Worm (Caenorhabditis elegans) whole organism, L1 larva: ENCODE measurements around the gene T01H10.11.
A peak's percentile ranks its signal among the peaks of the same experiment; 100 is the strongest.

Experiments
- C34B4.2 ChIP-seq: sonication (generic microtip); optimal IDR thresholded peaks from 2 replicates; lab custom pipeline; 2017; ENCODE audit warnings: mild to moderate bottlenecking, missing genetic modification characterization, missing compliant biosample characterization
- Y116A8C.19 ChIP-seq: sonication (generic microtip); optimal IDR thresholded peaks from 2 replicates; lab custom pipeline; 2016; ENCODE audit warnings: missing compliant biosample characterization, missing genetic modification characterization, borderline replicate concordance
- ama-1 ChIP-seq: fragments of 150-350 bp; optimal IDR thresholded peaks from 2 replicates; lab custom pipeline; 2014
- ceh-63 ChIP-seq: fragments of 200-800 bp; sonication (Bioruptor generic); optimal IDR thresholded peaks from 2 replicates; lab custom pipeline; 2018; ENCODE audit warnings: mild to moderate bottlenecking, missing genetic modification characterization, missing compliant biosample characterization
- ceh-8 ChIP-seq: fragments of 200-800 bp; sonication (Bioruptor generic); optimal IDR thresholded peaks from 2 replicates; lab custom pipeline; 2018; ENCODE audit warnings: mild to moderate bottlenecking, missing genetic modification characterization, moderate library complexity, missing compliant biosample characterization
- ceh-82 ChIP-seq, 3 experiments: fragments of 150-350 bp in 1 of 3; sonication (generic microtip) in 2 of 3; optimal IDR thresholded peaks; 2 replicates each; lab custom pipeline; 2014 to 2017; ENCODE audit warnings: missing biosample characterization in 3 of 3, missing genetic modification characterization in 3 of 3
- ceh-90 ChIP-seq: sonication (generic microtip); optimal IDR thresholded peaks from 2 replicates; lab custom pipeline; 2016; ENCODE audit warnings: missing genetic modification characterization, missing compliant biosample characterization
- dsc-1 ChIP-seq: sonication (generic microtip); optimal IDR thresholded peaks from 2 replicates; lab custom pipeline; 2016; ENCODE audit warnings: mild to moderate bottlenecking, missing genetic modification characterization, missing compliant biosample characterization
- efl-1 ChIP-seq, 4 experiments: fragments of 150-350 bp; optimal IDR thresholded peaks in 3 of 4; peaks in 1 of 4; 1 replicate in 1 of 4; 2 replicates in 3 of 4; lab custom pipeline; 2014; ENCODE audit warnings: missing biosample characterization in 2 of 4, missing genetic modification characterization in 2 of 4, missing genetic modification reagents in 2 of 4
- efl-3 ChIP-seq: fragments of 200-800 bp; sonication (Bioruptor generic); optimal IDR thresholded peaks from 2 replicates; lab custom pipeline; 2018; ENCODE audit warnings: mild to moderate bottlenecking, missing genetic modification characterization, missing compliant biosample characterization
- elt-2 ChIP-seq: sonication (generic microtip); optimal IDR thresholded peaks from 2 replicates; lab custom pipeline; 2016; ENCODE audit warnings: missing genetic modification characterization, mild to moderate bottlenecking, inconsistent platforms, missing compliant biosample characterization, missing genetic modification reagents
- elt-3 ChIP-seq, 6 experiments: fragments of 150-350 bp in 1 of 6; sonication (generic microtip); optimal IDR thresholded peaks; 2 replicates each; lab custom pipeline; 2017 to 2018; ENCODE audit warnings: missing biosample characterization in 6 of 6, missing genetic modification characterization in 6 of 6, inconsistent platforms in 1 of 6
- ets-5 ChIP-seq: fragments of 200-800 bp; sonication (Bioruptor generic); IDR thresholded peaks from 2 replicates; pipeline ENCODE4 v1.3.6; 2022; ENCODE audit warnings: missing genetic modification characterization, missing compliant biosample characterization
- fkh-10 ChIP-seq: sonication (generic microtip); optimal IDR thresholded peaks from 2 replicates; lab custom pipeline; 2017; ENCODE audit warnings: missing biosample characterization, missing genetic modification reagents, missing genetic modification characterization
- fkh-4 ChIP-seq: sonication (generic microtip); optimal IDR thresholded peaks from 2 replicates; lab custom pipeline; 2016; ENCODE audit warnings: missing compliant biosample characterization, missing genetic modification characterization, borderline replicate concordance
- fkh-8 ChIP-seq: sonication (generic microtip); optimal IDR thresholded peaks from 2 replicates; lab custom pipeline; 2016; ENCODE audit warnings: mild to moderate bottlenecking, missing genetic modification characterization, missing compliant biosample characterization
- fos-1 ChIP-seq: fragments of 150-350 bp; optimal IDR thresholded peaks from 2 replicates; lab custom pipeline; 2014; ENCODE audit warnings: missing biosample characterization, missing genetic modification characterization
- hlh-17 ChIP-seq: fragments of 200-800 bp; sonication (Bioruptor generic); optimal IDR thresholded peaks from 2 replicates; lab custom pipeline; 2018; ENCODE audit warnings: missing genetic modification characterization, mild to moderate bottlenecking, missing compliant biosample characterization, moderate library complexity, borderline replicate concordance
- hpl-2 ChIP-seq: fragments of 150-350 bp; optimal IDR thresholded peaks from 2 replicates; lab custom pipeline; 2014; ENCODE audit warnings: missing biosample characterization, missing genetic modification reagents, missing genetic modification characterization
- irx-1 ChIP-seq: sonication (generic microtip); optimal IDR thresholded peaks from 2 replicates; lab custom pipeline; 2016; ENCODE audit warnings: missing genetic modification characterization, missing compliant biosample characterization
- jun-1 ChIP-seq: fragments of 150-350 bp; optimal IDR thresholded peaks from 2 replicates; lab custom pipeline; 2014; ENCODE audit warnings: missing biosample characterization, missing genetic modification reagents, missing genetic modification characterization
- lin-13 ChIP-seq: fragments of 150-350 bp; optimal IDR thresholded peaks from 2 replicates; lab custom pipeline; 2014; ENCODE audit warnings: missing biosample characterization, missing genetic modification reagents, missing genetic modification characterization
- lin-15B ChIP-seq: fragments of 150-350 bp; sonication (generic microtip); optimal IDR thresholded peaks from 3 replicates; lab custom pipeline; 2014; ENCODE audit warnings: missing biosample characterization, missing genetic modification characterization
- lin-35 ChIP-seq, 2 experiments: fragments of 150-350 bp; optimal IDR thresholded peaks; 2 replicates each; lab custom pipeline; 2014; ENCODE audit warnings: missing biosample characterization in 2 of 2, missing genetic modification characterization in 2 of 2, missing genetic modification reagents in 2 of 2
- lin-39 ChIP-seq: fragments of 150-350 bp; optimal IDR thresholded peaks from 2 replicates; lab custom pipeline; 2014; ENCODE audit warnings: missing biosample characterization, missing genetic modification reagents, missing genetic modification characterization
- lsy-2 ChIP-seq, 2 experiments: fragments of 150-350 bp; optimal IDR thresholded peaks; 2 replicates each; lab custom pipeline; 2014; ENCODE audit warnings: missing biosample characterization in 2 of 2, missing genetic modification characterization in 2 of 2
- mab-9 ChIP-seq: fragments of 200-800 bp; sonication (Bioruptor generic); IDR thresholded peaks from 2 replicates; pipeline ENCODE4 v1.3.6; 2022; ENCODE audit warnings: missing genetic modification reagents, missing genetic modification characterization, missing compliant biosample characterization
- mdl-1 ChIP-seq, 2 experiments: fragments of 150-350 bp; optimal IDR thresholded peaks; 2 replicates each; lab custom pipeline; 2014 to 2017; ENCODE audit warnings: missing biosample characterization in 2 of 2, missing genetic modification characterization in 2 of 2, inconsistent platforms in 1 of 2
- mef-2 ChIP-seq: fragments of 150-350 bp; optimal IDR thresholded peaks from 2 replicates; lab custom pipeline; 2014; ENCODE audit warnings: missing biosample characterization, missing genetic modification characterization
- nhr-20 ChIP-seq: sonication (generic microtip); optimal IDR thresholded peaks from 2 replicates; lab custom pipeline; 2016; ENCODE audit warnings: mild to moderate bottlenecking, missing genetic modification characterization, missing compliant biosample characterization
- nhr-71 ChIP-seq: sonication (generic microtip); optimal IDR thresholded peaks from 2 replicates; lab custom pipeline; 2016; ENCODE audit warnings: mild to moderate bottlenecking, missing genetic modification characterization, moderate library complexity, missing compliant biosample characterization
- nhr-76 ChIP-seq: sonication (generic microtip); optimal IDR thresholded peaks from 2 replicates; lab custom pipeline; 2017; ENCODE audit warnings: missing biosample characterization, missing genetic modification characterization
- nhr-90 ChIP-seq: sonication (generic microtip); optimal IDR thresholded peaks from 2 replicates; lab custom pipeline; 2016; ENCODE audit warnings: mild to moderate bottlenecking, missing genetic modification characterization, missing compliant biosample characterization; ENCODE audit not compliant: poor library complexity
- pag-3 ChIP-seq: sonication (generic microtip); optimal IDR thresholded peaks from 2 replicates; lab custom pipeline; 2017; ENCODE audit warnings: missing genetic modification characterization, mild to moderate bottlenecking, missing compliant biosample characterization, antibody characterized with exemption, borderline replicate concordance; ENCODE audit not compliant: insufficient read depth
- pqm-1 ChIP-seq: sonication (generic microtip); optimal IDR thresholded peaks from 3 replicates; lab custom pipeline; 2017; ENCODE audit warnings: missing biosample characterization, missing genetic modification characterization
- rnt-1 ChIP-seq: sonication (generic microtip); optimal IDR thresholded peaks from 2 replicates; lab custom pipeline; 2016; ENCODE audit warnings: mild to moderate bottlenecking, missing genetic modification characterization, moderate library complexity, missing compliant biosample characterization
- skn-1 ChIP-seq: fragments of 150-350 bp; optimal IDR thresholded peaks from 2 replicates; lab custom pipeline; 2014; ENCODE audit warnings: missing biosample characterization, missing genetic modification characterization
- snpc-4 ChIP-seq: fragments of 150-350 bp; optimal IDR thresholded peaks from 2 replicates; lab custom pipeline; 2014; ENCODE audit warnings: missing biosample characterization, missing genetic modification characterization
- snu-23 ChIP-seq: sonication (generic microtip); optimal IDR thresholded peaks from 2 replicates; lab custom pipeline; 2016; ENCODE audit warnings: missing genetic modification characterization, missing compliant biosample characterization
- sox-4 ChIP-seq: sonication (generic microtip); optimal IDR thresholded peaks from 2 replicates; lab custom pipeline; 2016; ENCODE audit warnings: missing genetic modification characterization, missing compliant biosample characterization
- sup-37 ChIP-seq: fragments of 200-800 bp; sonication (Bioruptor generic); optimal IDR thresholded peaks from 2 replicates; lab custom pipeline; 2018; ENCODE audit warnings: mild to moderate bottlenecking, missing genetic modification characterization, missing compliant biosample characterization
- unc-130 ChIP-seq: fragments of 150-350 bp; optimal IDR thresholded peaks from 2 replicates; lab custom pipeline; 2017; ENCODE audit warnings: missing biosample characterization, missing genetic modification characterization, inconsistent platforms
- unc-30 ChIP-seq: sonication (generic microtip); optimal IDR thresholded peaks from 2 replicates; lab custom pipeline; 2017; ENCODE audit warnings: missing biosample characterization, missing genetic modification characterization
- unc-98 ChIP-seq: fragments of 200-800 bp; sonication (Bioruptor generic); IDR thresholded peaks from 2 replicates; pipeline ENCODE4 v1.3.6; 2022; ENCODE audit warnings: missing genetic modification characterization, missing compliant biosample characterization
- vab-15 ChIP-seq: sonication (generic microtip); optimal IDR thresholded peaks from 2 replicates; lab custom pipeline; 2017; ENCODE audit warnings: missing genotype, mild to moderate bottlenecking, missing genetic modification characterization, missing compliant biosample characterization
- ztf-4 ChIP-seq: fragments of 150-350 bp; optimal IDR thresholded peaks from 2 replicates; lab custom pipeline; 2014; ENCODE audit warnings: missing biosample characterization, missing genetic modification characterization

T01H10.11 gene

ce11 chrX:12106004-12106403 is 17.2 kb upstream of the T01H10.11 start (continued):
- TF ChIP-seq skn-1 (tag; lab: Kevin White, UChicago) (no peak), unc-30 (tag; lab: Kevin White, UChicago) (no peak), hlh-17 (no peak), efl-1 (optimal IDR thresholded peaks at IDR 0.05; lab: Kevin White, UChicago) (peak; percentile 39 to 40), efl-1 (GFP tag; optimal IDR thresholded peaks at IDR 0.05 in 1 of 2; lab: Kevin White, UChicago) (peak; percentile 11 to 93), C34B4.2 (tag; lab: Kevin White, UChicago) (no peak), pqm-1 (tag; lab: Kevin White, UChicago) (no peak), dsc-1 (tag; lab: Kevin White, UChicago) (peak; percentile 95), nhr-20 (peak; percentile 82), ceh-82 (tag; optimal IDR thresholded peaks at IDR 0.05; lab: Kevin White, UChicago) (peak; percentile 74 to 80 (median 78)), ets-5 (GFP tag; lab: Robert Waterston, UW) (no peak), mdl-1 (tag; optimal IDR thresholded peaks at IDR 0.05; lab: Kevin White, UChicago) (peak in 1 of 2 experiments; percentile 59), fkh-4 (no peak), nhr-76 (tag; lab: Kevin White, UChicago) (no peak), mab-9 (GFP tag; lab: Robert Waterston, UW) (peak; percentile 52), irx-1 (peak; percentile 74), efl-3 (GFP tag; lab: Kevin White, UChicago) (peak; percentile 34), fkh-8 (peak; percentile 82), jun-1 (peak; percentile 75), mef-2 (no peak), ceh-63 (no peak), lin-13 (GFP tag; lab: Kevin White, UChicago) (peak; percentile 19), snu-23 (GFP tag; lab: Kevin White, UChicago) (peak; percentile 90), unc-98 (no peak), ceh-90 (tag; lab: Kevin White, UChicago) (no peak), lsy-2 (tag; optimal IDR thresholded peaks at IDR 0.05; lab: Kevin White, UChicago) (peak; percentile 66 to 74), Y116A8C.19 (no peak), ama-1 (lab: Kevin White, UChicago) (no peak), sup-37 (GFP tag; lab: Kevin White, UChicago) (peak; percentile 13), nhr-90 (tag; lab: Kevin White, UChicago) (peak; percentile 83), ztf-4 (peak; percentile 33), vab-15 (tag; lab: Kevin White, UChicago) (peak; percentile 71)

DNA sequence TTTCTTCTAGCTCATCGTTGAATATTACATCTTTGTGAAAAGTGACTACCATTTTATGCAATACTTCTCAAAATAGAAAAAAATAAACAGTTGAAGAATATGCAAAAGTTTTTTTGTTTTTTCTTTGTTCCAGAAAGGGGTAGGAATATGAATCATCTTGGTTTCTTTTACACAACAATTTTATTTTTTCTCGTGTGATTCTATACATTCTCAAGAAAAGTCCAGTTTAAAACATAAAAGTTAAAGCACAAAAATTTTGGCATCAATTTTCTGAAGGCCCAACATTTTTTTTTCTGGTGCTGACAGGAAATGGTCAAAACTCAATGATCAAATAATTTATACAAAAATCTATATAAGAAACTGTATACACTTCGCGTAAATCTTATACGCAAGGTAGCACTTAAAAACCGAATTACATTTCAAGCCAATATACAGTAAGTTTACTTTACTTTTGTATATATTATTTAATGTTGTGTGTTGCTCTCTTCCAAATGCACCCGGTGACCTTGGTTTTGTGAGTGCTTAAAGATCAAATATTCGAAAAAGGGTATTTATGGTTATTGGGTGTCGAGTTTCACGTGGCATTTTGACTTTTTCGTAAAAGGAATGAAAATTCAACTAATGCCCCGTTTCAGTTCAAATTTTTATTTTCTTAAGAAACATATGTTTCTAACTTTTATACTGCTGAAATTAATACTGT is 14.6 kb upstream of the T01H10.11 start, which contains the start of the genes W03G11.2 and lgc-13:
Gene W03G11.2 (minus strand): TSS at position 101 of the 700 bp plus-strand sequence.
Gene lgc-13 (plus strand): TSS at position 650 of the 700 bp plus-strand sequence.
- TF ChIP-seq unc-130 (no peak), pqm-1 (tag; lab: Kevin White, UChicago) (no peak), sox-4 (tag; lab: Kevin White, UChicago) (no peak), hpl-2 (GFP tag; lab: Kevin White, UChicago) (no peak), ama-1 (lab: Kevin White, UChicago) (no peak), ceh-8 (GFP tag; lab: Kevin White, UChicago) (no peak), jun-1 (no peak), mef-2 (no peak), fkh-10 (GFP tag; lab: Kevin White, UChicago) (no peak), fos-1 (tag; lab: Kevin White, UChicago) (no peak), unc-30 (tag; lab: Kevin White, UChicago) (no peak), lin-39 (tag; lab: Kevin White, UChicago) (no peak), snpc-4 (tag; lab: Kevin White, UChicago) (no peak)

ce11 chrX:12111213-12111612 is 12.0 kb upstream of the T01H10.11 start, which contains the start of gene lgc-14:
lgc-14 (plus strand) TSS chrX:12111513.
- TF ChIP-seq jun-1 (no peak), nhr-71 (tag; lab: Kevin White, UChicago) (no peak), elt-2 (tag; lab: Kevin White, UChicago) (no peak), lin-15B (tag; lab: Kevin White, UChicago) (no peak), pag-3 (tag; lab: Kevin White, UChicago) (no peak), mab-9 (GFP tag; lab: Robert Waterston, UW) (no peak), lin-35 (GFP tag; optimal IDR thresholded peaks at IDR 0.05; lab: Kevin White, UChicago) (no peak), elt-3 (tag; optimal IDR thresholded peaks at IDR 0.05; lab: Kevin White, UChicago) (no peak), rnt-1 (tag; lab: Kevin White, UChicago) (no peak)
